Fruit fly (Drosophila melanogaster): ENCODE data around the gene CG33061.

The CG33061 gene

dm6 chr3L:16377768-16378764 is 48.5 kb downstream of the CG33061 start, which contains the start of gene roq (continued):
- TF ChIP-seq Oaz (GFP tag; IDR thresholded peaks at IDR 0.05) (no peak), gfzf (GFP tag; optimal IDR thresholded peaks at IDR 0.05) (peak; percentile 96), CG8478 (optimal IDR thresholded peaks at IDR 0.05) (peak; percentile 86), ab (GFP tag; optimal IDR thresholded peaks at IDR 0.05) (no peak), lab (GFP tag; optimal IDR thresholded peaks at IDR 0.05) (no peak), Bteb2 (GFP tag; optimal IDR thresholded peaks at IDR 0.05) (no peak), br (optimal IDR thresholded peaks at IDR 0.05) (no peak), CG18476 (GFP tag; optimal IDR thresholded peaks at IDR 0.05) (no peak), exex (tag; optimal IDR thresholded peaks at IDR 0.05) (peak; percentile 26), pnt (GFP tag; optimal IDR thresholded peaks at IDR 0.05) (no peak), Lhr (GFP tag; optimal IDR thresholded peaks at IDR 0.05) (peak; percentile 39), CG14965 (GFP tag; optimal IDR thresholded peaks at IDR 0.05; ENCODE audit: borderline replicate concordance) (no peak), zfh2 (GFP tag; optimal IDR thresholded peaks at IDR 0.05) (no peak), ind (GFP tag; optimal IDR thresholded peaks at IDR 0.05) (no peak), Gsc (GFP tag; IDR thresholded peaks at IDR 0.05) (no peak), CG1647 (GFP tag; optimal IDR thresholded peaks at IDR 0.05) (no peak), CHES-1-like (GFP tag; optimal IDR thresholded peaks at IDR 0.05) (peak; percentile 16), CG11085 (GFP tag; IDR thresholded peaks at IDR 0.05) (no peak), al (GFP tag; IDR thresholded peaks at IDR 0.05) (no peak), CG6689 (GFP tag; IDR thresholded peaks at IDR 0.05) (no peak), CG12104 (GFP tag; optimal IDR thresholded peaks at IDR 0.05) (no peak), CG2889 (GFP tag; IDR thresholded peaks at IDR 0.05) (no peak), sc (optimal IDR thresholded peaks at IDR 0.05) (no peak), sc (GFP tag; optimal IDR thresholded peaks at IDR 0.05) (no peak), Doc2 (GFP tag; IDR thresholded peaks at IDR 0.05) (no peak), crc (GFP tag; optimal IDR thresholded peaks at IDR 0.05) (no peak), CG18011 (GFP tag; optimal IDR thresholded peaks at IDR 0.05) (peak; percentile 24), CrebB (tag; optimal IDR thresholded peaks at IDR 0.05) (peak; percentile 14), CG14050 (GFP tag; IDR thresholded peaks at IDR 0.05) (no peak), Atf-2 (GFP tag; optimal IDR thresholded peaks at IDR 0.05) (no peak), Hr78 (GFP tag; optimal IDR thresholded peaks at IDR 0.05) (no peak), CG13624 (GFP tag; optimal IDR thresholded peaks at IDR 0.05) (peak; percentile 12), Dip2 (GFP tag; IDR thresholded peaks at IDR 0.05) (no peak), en (GFP tag; optimal IDR thresholded peaks at IDR 0.05) (no peak), Hey (tag; optimal IDR thresholded peaks at IDR 0.05) (no peak), Dek (tag; optimal IDR thresholded peaks at IDR 0.05) (no peak), CG6854 (GFP tag; optimal IDR thresholded peaks at IDR 0.05) (no peak), Sox100B (GFP tag; optimal IDR thresholded peaks at IDR 0.05) (no peak), hth (optimal IDR thresholded peaks at IDR 0.05) (no peak), so (GFP tag; IDR thresholded peaks at IDR 0.05) (no peak), CG10274 (GFP tag; optimal IDR thresholded peaks at IDR 0.05) (no peak), fu2 (GFP tag; optimal IDR thresholded peaks at IDR 0.05) (no peak), Ada2b (GFP tag; IDR thresholded peaks at IDR 0.05) (no peak), lilli (GFP tag; optimal IDR thresholded peaks at IDR 0.05) (no peak), CG11398 (GFP tag; optimal IDR thresholded peaks at IDR 0.05) (no peak), fd102C (GFP tag; optimal IDR thresholded peaks at IDR 0.05) (no peak), row (GFP tag; IDR thresholded peaks at IDR 0.05) (no peak; the same call in 2 of the 3 replicates), wor (GFP tag; IDR thresholded peaks at IDR 0.05) (no peak), NFAT (GFP tag; IDR thresholded peaks at IDR 0.05) (no peak), salm (tag; optimal IDR thresholded peaks at IDR 0.05) (no peak), CG10959 (GFP tag; IDR thresholded peaks at IDR 0.05) (no peak)
